Worm (Caenorhabditis elegans) whole organism, young adult: ENCODE measurements around the gene dpy-13.

Source experiments
- B0336.3 ChIP-seq: fragments of 200-800 bp; sonication (Bioruptor generic); IDR thresholded peaks from 2 replicates; pipeline ENCODE4 v1.3.6; 2022; ENCODE audit warnings: missing genetic modification characterization, missing compliant biosample characterization
- D2030.7 ChIP-seq: fragments of 200-800 bp; sonication (Bioruptor generic); IDR thresholded peaks from 2 replicates; pipeline ENCODE4 v1.3.6; 2022; ENCODE audit warnings: missing genetic modification reagents, missing genetic modification characterization, missing compliant biosample characterization
- F22D6.2 ChIP-seq: sonication (generic microtip); optimal IDR thresholded peaks from 2 replicates; lab custom pipeline; 2016; ENCODE audit warnings: mild to moderate bottlenecking, missing genetic modification characterization, missing compliant biosample characterization
- F33H1.4 ChIP-seq: fragments of 200-800 bp; sonication (Bioruptor generic); IDR thresholded peaks from 2 replicates; pipeline ENCODE4 v1.3.6; 2022; ENCODE audit warnings: missing genetic modification reagents, missing genetic modification characterization, missing compliant biosample characterization
- F37B4.10 ChIP-seq: fragments of 200-800 bp; sonication (Bioruptor generic); IDR thresholded peaks from 2 replicates; pipeline ENCODE4 v1.3.6; 2022; ENCODE audit warnings: missing genetic modification characterization, missing compliant biosample characterization
- F52B5.7 ChIP-seq: sonication (generic microtip); optimal IDR thresholded peaks from 2 replicates; lab custom pipeline; 2016; ENCODE audit warnings: mild to moderate bottlenecking, missing genetic modification characterization, missing compliant biosample characterization
- F55B11.4 ChIP-seq: sonication (generic microtip); optimal IDR thresholded peaks from 2 replicates; lab custom pipeline; 2016; ENCODE audit warnings: missing compliant biosample characterization, missing genetic modification characterization, borderline replicate concordance; ENCODE audit not compliant: insufficient read depth
- K11D2.4 ChIP-seq: fragments of 200-800 bp; sonication (Bioruptor generic); IDR thresholded peaks from 2 replicates; pipeline ENCODE4 v1.3.6; 2022; ENCODE audit warnings: missing genetic modification reagents, missing genetic modification characterization, missing compliant biosample characterization
- T26A5.8 ChIP-seq: sonication (generic microtip); optimal IDR thresholded peaks from 2 replicates; lab custom pipeline; 2016; ENCODE audit warnings: missing genetic modification characterization, missing compliant biosample characterization
- Y56A3A.18 ChIP-seq: fragments of 200-800 bp; sonication (Bioruptor generic); IDR thresholded peaks from 2 replicates; pipeline ENCODE4 v1.3.6; 2022; ENCODE audit warnings: missing genetic modification reagents, missing genetic modification characterization, missing compliant biosample characterization
- Y67H2A.10 ChIP-seq: fragments of 200-800 bp; sonication (Bioruptor generic); conservative IDR thresholded peaks from 2 replicates; pipeline ENCODE4 v1.3.6; 2022; ENCODE audit warnings: missing genetic modification reagents, missing genetic modification characterization, missing compliant biosample characterization
- Y95B8A.8 ChIP-seq: fragments of 200-800 bp; sonication (Bioruptor generic); IDR thresholded peaks from 2 replicates; pipeline ENCODE4 v1.3.6; 2022; ENCODE audit warnings: missing genetic modification reagents, missing genetic modification characterization, missing compliant biosample characterization
- ama-1 ChIP-seq, 3 experiments: fragments of 150-350 bp in 1 of 3; sonication (generic microtip) in 2 of 3; optimal IDR thresholded peaks; 2 replicates each; lab custom pipeline; 2014 to 2018; ENCODE audit warnings: missing biosample characterization in 2 of 3, missing genetic modification characterization in 2 of 3, missing genetic modification reagents in 2 of 3
- aptf-3 ChIP-seq: fragments of 200-800 bp; sonication (Bioruptor generic); IDR thresholded peaks from 2 replicates; pipeline ENCODE4 v1.3.6; 2022; ENCODE audit warnings: missing genetic modification characterization, missing compliant biosample characterization
- atf-7 ChIP-seq: sonication (generic microtip); optimal IDR thresholded peaks from 2 replicates; lab custom pipeline; 2017; ENCODE audit warnings: mild to moderate bottlenecking, missing genetic modification characterization, missing compliant biosample characterization
- attf-3 ChIP-seq: fragments of 200-800 bp; sonication (Bioruptor generic); conservative IDR thresholded peaks from 2 replicates; pipeline ENCODE4 v1.3.6; 2022; ENCODE audit warnings: missing genetic modification reagents, missing genetic modification characterization, missing compliant biosample characterization
- cebp-1 ChIP-seq, 2 experiments: fragments of 200-800 bp in 1 of 2; sonication (Bioruptor generic) in 1 of 2; sonication (generic microtip) in 1 of 2; IDR thresholded peaks in 1 of 2; optimal IDR thresholded peaks in 1 of 2; 2 replicates each; pipeline versions ENCODE4 v1.3.6 to Lab custom; 2017 to 2022; ENCODE audit warnings: missing compliant biosample characterization in 2 of 2, missing genetic modification characterization in 2 of 2, mild to moderate bottlenecking in 1 of 2, missing genetic modification reagents in 1 of 2, moderate library complexity in 1 of 2
- ceh-100 ChIP-seq: fragments of 200-800 bp; sonication (Bioruptor generic); IDR thresholded peaks from 2 replicates; pipeline ENCODE4 v1.3.6; 2022; ENCODE audit warnings: missing genetic modification reagents, missing genetic modification characterization, missing compliant biosample characterization
- dox-1 ChIP-seq: fragments of 200-800 bp; sonication (Bioruptor generic); IDR thresholded peaks from 2 replicates; pipeline ENCODE4 v1.3.6; 2022; ENCODE audit warnings: missing genetic modification reagents, missing genetic modification characterization, missing compliant biosample characterization
- egrh-3 ChIP-seq: fragments of 200-800 bp; sonication (Bioruptor generic); IDR thresholded peaks from 2 replicates; pipeline ENCODE4 v1.3.6; 2022; ENCODE audit warnings: missing genetic modification reagents, missing genetic modification characterization, missing compliant biosample characterization
- ekl-4 ChIP-seq: fragments of 200-800 bp; sonication (Bioruptor generic); IDR thresholded peaks from 2 replicates; pipeline ENCODE4 v1.3.6; 2022; ENCODE audit warnings: missing genetic modification reagents, missing genetic modification characterization, missing compliant biosample characterization
- ets-4 ChIP-seq: fragments of 200-800 bp; sonication (Bioruptor generic); optimal IDR thresholded peaks from 2 replicates; lab custom pipeline; 2018; ENCODE audit warnings: mild to moderate bottlenecking, missing genetic modification characterization, missing compliant biosample characterization
- lin-26 ChIP-seq: fragments of 200-800 bp; sonication (Bioruptor generic); IDR thresholded peaks from 2 replicates; pipeline ENCODE4 v1.3.6; 2022; ENCODE audit warnings: missing genetic modification reagents, missing genetic modification characterization, missing compliant biosample characterization
- lin-35 ChIP-seq, 3 experiments: fragments of 150-350 bp in 2 of 3; sonication (generic microtip) in 1 of 3; optimal IDR thresholded peaks; 2 replicates each; lab custom pipeline; 2014 to 2018; ENCODE audit warnings: missing biosample characterization in 3 of 3, missing genetic modification characterization in 3 of 3, missing genetic modification reagents in 3 of 3
- lir-1 ChIP-seq: fragments of 200-800 bp; sonication (Bioruptor generic); conservative IDR thresholded peaks from 2 replicates; pipeline ENCODE4 v1.3.6; 2022; ENCODE audit warnings: missing genetic modification reagents, missing genetic modification characterization, missing compliant biosample characterization
- lsl-1 ChIP-seq: fragments of 200-800 bp; sonication (Bioruptor generic); optimal IDR thresholded peaks from 2 replicates; lab custom pipeline; 2018; ENCODE audit warnings: mild to moderate bottlenecking, missing genetic modification characterization, moderate library complexity, missing compliant biosample characterization
- mes-4 ChIP-seq: sonication (generic microtip); optimal IDR thresholded peaks from 2 replicates; lab custom pipeline; 2016; ENCODE audit warnings: missing genotype, missing genetic modification characterization, missing compliant biosample characterization
- nfya-1 ChIP-seq: sonication (generic microtip); optimal IDR thresholded peaks from 2 replicates; lab custom pipeline; 2017; ENCODE audit warnings: antibody characterized with exemption, missing compliant biosample characterization, missing genetic modification characterization, borderline replicate concordance; ENCODE audit not compliant: insufficient read depth
- nfyb-1 ChIP-seq: fragments of 200-800 bp; sonication (Bioruptor generic); IDR thresholded peaks from 2 replicates; pipeline ENCODE4 v1.3.6; 2022; ENCODE audit warnings: missing genetic modification reagents, missing genetic modification characterization, missing compliant biosample characterization
- nhr-80 ChIP-seq: sonication (generic microtip); optimal IDR thresholded peaks from 2 replicates; lab custom pipeline; 2016; ENCODE audit warnings: missing genetic modification characterization, missing compliant biosample characterization
- nhr-90 ChIP-seq: sonication (generic microtip); optimal IDR thresholded peaks from 2 replicates; lab custom pipeline; 2016; ENCODE audit warnings: missing genotype, mild to moderate bottlenecking, missing genetic modification characterization, missing compliant biosample characterization
- pbrm-1 ChIP-seq: fragments of 200-800 bp; sonication (Bioruptor generic); IDR thresholded peaks from 2 replicates; pipeline ENCODE4 v1.3.6; 2022; ENCODE audit warnings: missing genetic modification reagents, missing genetic modification characterization, missing compliant biosample characterization
- pha-4 ChIP-seq: fragments of 150-350 bp; sonication (generic microtip); optimal IDR thresholded peaks from 2 replicates; lab custom pipeline; 2014; ENCODE audit warnings: missing biosample characterization, missing genetic modification reagents, missing genetic modification characterization
- rcor-1 ChIP-seq: fragments of 200-800 bp; sonication (Bioruptor generic); IDR thresholded peaks from 2 replicates; pipeline ENCODE4 v1.3.6; 2022; ENCODE audit warnings: missing genetic modification reagents, missing genetic modification characterization, missing compliant biosample characterization
- repo-1 ChIP-seq: sonication (generic microtip); optimal IDR thresholded peaks from 2 replicates; lab custom pipeline; 2017; ENCODE audit warnings: mild to moderate bottlenecking, missing genetic modification characterization, missing compliant biosample characterization
- snpc-1.3 ChIP-seq: sonication (generic microtip); optimal IDR thresholded peaks from 2 replicates; lab custom pipeline; 2017; ENCODE audit warnings: missing genetic modification characterization, mild to moderate bottlenecking, missing compliant biosample characterization, antibody characterized with exemption, moderate library complexity, missing genotype, missing genetic modification reagents; ENCODE audit not compliant: insufficient read depth
- snpc-4 ChIP-seq, 5 experiments: fragments of 150-350 bp in 1 of 5; sonication (generic microtip) in 4 of 5; optimal IDR thresholded peaks; 2 replicates each; lab custom pipeline; 2014 to 2018; ENCODE audit warnings: missing genetic modification characterization in 5 of 5, missing biosample characterization in 3 of 5, antibody characterized with exemption in 2 of 5, mild to moderate bottlenecking in 2 of 5, missing compliant biosample characterization in 2 of 5, missing genotype in 2 of 5, moderate library complexity in 2 of 5, missing genetic modification reagents in 1 of 5
- sptf-2 ChIP-seq: fragments of 200-800 bp; sonication (Bioruptor generic); optimal IDR thresholded peaks from 2 replicates; lab custom pipeline; 2018; ENCODE audit warnings: mild to moderate bottlenecking, missing genetic modification characterization, missing compliant biosample characterization
- zfh-2 ChIP-seq: fragments of 200-800 bp; sonication (Bioruptor generic); conservative IDR thresholded peaks from 2 replicates; pipeline ENCODE4 v1.3.6; 2022; ENCODE audit warnings: missing genetic modification reagents, missing genetic modification characterization, missing compliant biosample characterization
- ztf-25 ChIP-seq: fragments of 200-800 bp; sonication (Bioruptor generic); IDR thresholded peaks from 2 replicates; pipeline ENCODE4 v1.3.6; 2022; ENCODE audit warnings: missing genetic modification reagents, missing genetic modification characterization, missing compliant biosample characterization

dpy-13 gene

DNA sequence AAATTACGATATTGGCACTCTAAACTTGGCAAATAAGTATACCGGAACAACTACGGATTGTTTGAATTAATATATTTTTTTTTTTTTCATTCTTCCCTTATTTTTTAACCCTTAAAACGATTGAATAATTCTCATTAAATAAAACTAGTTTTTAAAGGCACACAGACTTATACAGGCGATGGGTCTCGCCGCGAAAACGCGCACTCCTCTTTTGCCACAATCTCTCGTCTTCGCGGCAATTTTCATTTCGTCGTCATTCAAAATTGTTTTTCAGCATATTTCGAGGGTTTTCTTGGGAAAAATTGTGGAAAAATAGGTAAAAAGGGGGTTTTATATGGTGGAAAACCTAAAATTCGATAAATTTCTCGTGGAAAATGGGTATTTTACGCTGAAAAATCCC lies 11.9 kb downstream of the dpy-13 start (continued):
- TF ChIP-seq nfya-1: no peak
- TF ChIP-seq, all 124 proteins: peak for 11

DNA sequence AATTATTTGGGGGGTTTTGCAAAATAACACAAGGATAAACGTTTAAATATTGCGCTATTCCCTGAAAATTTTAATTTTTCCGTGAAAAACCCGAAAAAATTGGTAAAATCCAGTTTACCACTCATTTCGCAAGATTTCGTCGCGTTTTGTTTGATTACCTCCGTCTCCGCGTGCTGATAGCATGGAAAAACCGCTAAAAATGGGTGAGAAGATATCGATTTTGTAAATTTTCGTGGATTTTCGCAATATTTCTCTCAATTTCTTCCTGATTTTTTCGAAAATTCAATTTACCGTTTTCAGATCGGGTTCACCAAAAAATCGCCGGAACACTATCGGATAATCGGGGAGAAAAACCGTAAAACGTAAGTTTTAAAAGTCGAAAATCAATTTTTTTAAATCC lies 12.4 kb downstream of the dpy-13 start, which contains the start of gene ama-1:
ama-1 (plus strand) TSS at position 301 of the 400 bp plus-strand sequence.
- TF ChIP-seq ets-4 (GFP tag; lab: Kevin White, UChicago) (no peak), ekl-4 (no peak), nhr-90 (tag; lab: Kevin White, UChicago) (no peak), cebp-1 (GFP tag; IDR thresholded peaks at IDR 0.05; lab: Robert Waterston, UW) (no peak), cebp-1 (tag; optimal IDR thresholded peaks at IDR 0.05; lab: Kevin White, UChicago) (peak; percentile 72), aptf-3 (GFP tag; lab: Robert Waterston, UW) (no peak), sptf-2 (GFP tag; lab: Kevin White, UChicago) (no peak), attf-3 (GFP tag; lab: Robert Waterston, UW) (no peak), lsl-1 (GFP tag; lab: Kevin White, UChicago) (peak; percentile 2)

DNA sequence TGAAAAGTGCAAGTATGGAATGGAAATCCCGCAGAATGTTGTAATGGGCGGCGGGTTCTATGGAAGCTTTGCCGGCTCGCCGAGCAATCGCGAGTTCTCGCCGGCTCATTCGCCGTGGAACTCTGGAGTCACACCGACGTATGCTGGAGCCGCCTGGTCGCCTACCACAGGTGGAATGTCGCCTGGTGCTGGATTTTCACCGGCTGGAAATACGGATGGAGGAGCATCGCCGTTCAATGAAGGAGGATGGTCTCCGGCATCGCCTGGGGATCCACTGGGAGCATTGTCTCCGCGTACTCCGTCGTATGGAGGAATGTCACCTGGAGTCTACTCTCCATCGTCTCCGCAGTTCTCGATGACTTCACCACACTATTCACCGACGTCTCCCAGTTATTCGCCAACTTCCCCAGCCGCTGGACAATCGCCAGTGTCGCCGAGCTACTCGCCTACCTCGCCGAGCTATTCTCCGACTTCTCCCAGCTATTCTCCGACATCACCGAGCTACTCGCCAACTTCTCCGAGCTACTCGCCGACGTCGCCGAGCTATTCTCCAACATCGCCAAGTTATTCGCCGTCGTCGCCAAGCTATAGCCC lies 19.7 kb downstream of the dpy-13 start:
- TF ChIP-seq egrh-3 (GFP tag; lab: Robert Waterston, UW): peak; percentile 54; the same call in 1 of the 2 replicates
- no peak for TF ChIP-seq pha-4 (tag; lab: Kevin White, UChicago)
- TF ChIP-seq sptf-2 (GFP tag; lab: Kevin White, UChicago): peak; percentile 16
- peak; percentile 67 for TF ChIP-seq zfh-2
- TF ChIP-seq, all 124 proteins: peak for 3

- TF ChIP-seq D2030.7 (no peak), pha-4 (tag; lab: Kevin White, UChicago) (no peak), Y56A3A.18 (GFP tag; lab: Robert Waterston, UW) (no peak), dox-1 (GFP tag; lab: Robert Waterston, UW) (0 out of 2 replicates have a peak, but pooled peaks have one; percentile 40), repo-1 (no peak), atf-7 (tag; lab: Kevin White, UChicago) (no peak), F33H1.4 (GFP tag; lab: Robert Waterston, UW) (no peak), snpc-1.3 (tag; lab: Kevin White, UChicago) (no peak), nhr-80 (tag; lab: Kevin White, UChicago) (peak; percentile 45), Y67H2A.10 (GFP tag; lab: Robert Waterston, UW) (no peak), ztf-25 (GFP tag; lab: Robert Waterston, UW) (no peak), snpc-4 (GFP tag; optimal IDR thresholded peaks at IDR 0.05; lab: Kevin White, UChicago) (no peak), snpc-4 (tag; optimal IDR thresholded peaks at IDR 0.05; lab: Kevin White, UChicago) (no peak), lin-35 (GFP tag; optimal IDR thresholded peaks at IDR 0.05; lab: Kevin White, UChicago) (no peak)
Observed at ce11 chrIV:4259433-4259832, 24.0 kb downstream of the dpy-13 start.

DNA sequence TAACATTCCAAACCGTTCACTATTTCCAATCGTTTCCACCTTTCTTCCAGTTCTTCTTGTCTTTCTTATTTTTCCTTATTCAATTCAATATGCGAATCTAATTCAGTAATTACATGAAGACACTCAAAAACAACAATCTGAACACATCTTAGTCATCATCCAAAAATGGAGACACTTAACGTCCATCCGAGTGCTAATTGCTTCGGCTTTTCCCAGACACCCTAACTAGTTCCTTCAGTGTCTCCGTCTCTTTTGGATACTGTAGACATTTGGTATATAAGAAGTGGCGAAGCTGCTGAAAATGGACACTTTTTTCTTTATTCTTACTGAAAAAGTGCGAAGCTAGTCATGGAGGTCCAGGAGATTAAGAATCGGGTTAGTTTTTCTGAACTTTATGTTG lies 27.6 kb downstream of the dpy-13 start, which contains the start of gene col-33:
col-33 (plus strand) TSS at position 301 of the 400 bp plus-strand sequence.
- TF ChIP-seq attf-3 (GFP tag; lab: Robert Waterston, UW): no peak
- no peak for TF ChIP-seq nfyb-1 (GFP tag; lab: Robert Waterston, UW)
- no peak for TF ChIP-seq ceh-100 (GFP tag; lab: Robert Waterston, UW)
- no peak for TF ChIP-seq Y95B8A.8
- no peak for TF ChIP-seq mes-4 (tag; lab: Kevin White, UChicago)
- TF ChIP-seq lin-26 (GFP tag; lab: Robert Waterston, UW): no peak
- TF ChIP-seq B0336.3: no peak
- TF ChIP-seq F37B4.10 (GFP tag; lab: Robert Waterston, UW): no peak
- no peak for TF ChIP-seq ama-1 (optimal IDR thresholded peaks at IDR 0.05; lab: Kevin White, UChicago)
- TF ChIP-seq ama-1 (GFP tag; optimal IDR thresholded peaks at IDR 0.05; lab: Kevin White, UChicago): no peak
- TF ChIP-seq T26A5.8: no peak
- TF ChIP-seq K11D2.4: no peak
- no peak for TF ChIP-seq F55B11.4 (tag; lab: Kevin White, UChicago)
- TF ChIP-seq F22D6.2 (tag; lab: Kevin White, UChicago): no peak
- no peak for TF ChIP-seq pbrm-1 (GFP tag; lab: Robert Waterston, UW)
- TF ChIP-seq F52B5.7 (tag; lab: Kevin White, UChicago): no peak
- TF ChIP-seq lir-1: no peak
- no peak for TF ChIP-seq rcor-1
